Worm (Caenorhabditis elegans) whole organism, L4 larva: Measurements from ENCODE around the gene gbb-2.

ENCODE experiments used
- D1046.2 ChIP-seq: fragments of 200-800 bp; sonication (Bioruptor generic); IDR thresholded peaks from 2 replicates; pipeline ENCODE4 v1.3.6; 2022; ENCODE audit warnings: missing genetic modification characterization, missing compliant biosample characterization
- F26F4.8 ChIP-seq: fragments of 200-800 bp; sonication (Bioruptor generic); conservative IDR thresholded peaks from 2 replicates; pipeline ENCODE4 v1.3.6; 2022; ENCODE audit warnings: missing genetic modification characterization, missing compliant biosample characterization
- F37D6.2 ChIP-seq: sonication (generic microtip); optimal IDR thresholded peaks from 2 replicates; lab custom pipeline; 2016; ENCODE audit warnings: mild to moderate bottlenecking, missing genetic modification characterization, missing compliant biosample characterization
- F49E8.2 ChIP-seq: sonication (generic microtip); optimal IDR thresholded peaks from 2 replicates; lab custom pipeline; 2016; ENCODE audit warnings: missing compliant biosample characterization, mild to moderate bottlenecking, missing genetic modification characterization, borderline replicate concordance
- T26A8.4 ChIP-seq: fragments of 200-800 bp; sonication (Bioruptor generic); IDR thresholded peaks from 2 replicates; pipeline ENCODE4 v1.3.6; 2022; ENCODE audit warnings: missing genetic modification characterization, missing compliant biosample characterization
- Y105C5A.15 ChIP-seq: fragments of 200-800 bp; sonication (Bioruptor generic); IDR thresholded peaks from 2 replicates; pipeline ENCODE4 v1.3.6; 2022; ENCODE audit warnings: missing genetic modification characterization, missing compliant biosample characterization
- Y48G9A.11 ChIP-seq: fragments of 200-800 bp; sonication (Bioruptor generic); IDR thresholded peaks from 2 replicates; pipeline ENCODE4 v1.3.6; 2022; ENCODE audit warnings: missing genetic modification reagents, missing genetic modification characterization, missing compliant biosample characterization
- ZK546.5 ChIP-seq, 2 experiments: sonication (generic microtip); optimal IDR thresholded peaks; 2 replicates each; lab custom pipeline; 2017; ENCODE audit warnings: missing biosample characterization in 2 of 2, missing genetic modification characterization in 2 of 2
- aly-2 ChIP-seq: sonication (generic microtip); optimal IDR thresholded peaks from 2 replicates; lab custom pipeline; 2018; ENCODE audit warnings: missing biosample characterization, missing genetic modification characterization
- ama-1 ChIP-seq: fragments of 150-350 bp; optimal IDR thresholded peaks from 2 replicates; lab custom pipeline; 2014; ENCODE audit warnings: inconsistent platforms, mixed read lengths
- arid-1 ChIP-seq: fragments of 200-800 bp; sonication (Bioruptor generic); conservative IDR thresholded peaks from 2 replicates; pipeline ENCODE4 v1.3.6; 2022; ENCODE audit warnings: missing genetic modification reagents, missing genetic modification characterization, missing compliant biosample characterization
- attf-4 ChIP-seq: sonication (generic microtip); optimal IDR thresholded peaks from 3 replicates; lab custom pipeline; 2017; ENCODE audit warnings: missing biosample characterization, missing genetic modification characterization
- ceh-82 ChIP-seq: sonication (generic microtip); optimal IDR thresholded peaks from 2 replicates; lab custom pipeline; 2017; ENCODE audit warnings: missing biosample characterization, missing genetic modification characterization
- daf-19 ChIP-seq: fragments of 200-800 bp; sonication (Bioruptor generic); conservative IDR thresholded peaks from 2 replicates; pipeline ENCODE4 v1.3.6; 2022; ENCODE audit warnings: missing genetic modification characterization, missing compliant biosample characterization
- daf-8 ChIP-seq: fragments of 200-800 bp; sonication (Bioruptor generic); IDR thresholded peaks from 2 replicates; pipeline ENCODE4 v1.3.6; 2022; ENCODE audit warnings: missing genetic modification characterization, missing compliant biosample characterization
- duxl-1 ChIP-seq: sonication (generic microtip); optimal IDR thresholded peaks from 2 replicates; lab custom pipeline; 2016; ENCODE audit warnings: mild to moderate bottlenecking, missing genetic modification characterization, moderate library complexity, missing compliant biosample characterization; ENCODE audit not compliant: poor library complexity
- egl-43 ChIP-seq: fragments of 200-800 bp; sonication (Bioruptor generic); IDR thresholded peaks from 2 replicates; pipeline ENCODE4 v1.3.6; 2022; ENCODE audit warnings: missing genetic modification reagents, missing genetic modification characterization, missing compliant biosample characterization
- fkh-10 ChIP-seq: fragments of 150-350 bp; optimal IDR thresholded peaks from 2 replicates; lab custom pipeline; 2014; ENCODE audit warnings: missing biosample characterization, missing genetic modification reagents, missing genetic modification characterization
- fos-1 ChIP-seq: fragments of 150-350 bp; optimal IDR thresholded peaks from 2 replicates; lab custom pipeline; 2014; ENCODE audit warnings: missing biosample characterization, missing genetic modification characterization
- hlh-11 ChIP-seq: fragments of 200-800 bp; sonication (Bioruptor generic); optimal IDR thresholded peaks from 2 replicates; lab custom pipeline; 2018; ENCODE audit warnings: mild to moderate bottlenecking, missing genetic modification characterization, missing compliant biosample characterization
- hmg-1.1 ChIP-seq: fragments of 200-800 bp; sonication (Bioruptor generic); IDR thresholded peaks from 2 replicates; pipeline ENCODE4 v1.3.6; 2022; ENCODE audit warnings: missing genetic modification reagents, missing genetic modification characterization, missing compliant biosample characterization
- jun-1 ChIP-seq: fragments of 150-350 bp; optimal IDR thresholded peaks from 2 replicates; lab custom pipeline; 2014; ENCODE audit warnings: missing biosample characterization, missing genetic modification reagents, missing genetic modification characterization
- lim-7 ChIP-seq: fragments of 200-800 bp; sonication (Bioruptor generic); IDR thresholded peaks from 2 replicates; pipeline ENCODE4 v1.3.6; 2022; ENCODE audit warnings: missing genetic modification characterization, missing compliant biosample characterization
- lin-13 ChIP-seq: fragments of 150-350 bp; optimal IDR thresholded peaks from 2 replicates; lab custom pipeline; 2014; ENCODE audit warnings: missing biosample characterization, missing genetic modification reagents, missing genetic modification characterization
- lin-15B ChIP-seq: fragments of 150-350 bp; sonication (generic microtip); optimal IDR thresholded peaks from 3 replicates; lab custom pipeline; 2014; ENCODE audit warnings: missing biosample characterization, missing genetic modification characterization
- lin-29 ChIP-seq: fragments of 200-800 bp; sonication (Bioruptor generic); IDR thresholded peaks from 2 replicates; pipeline ENCODE4 v1.3.6; 2022; ENCODE audit warnings: missing genetic modification reagents, missing genetic modification characterization, missing compliant biosample characterization
- lin-38 ChIP-seq: fragments of 200-800 bp; sonication (Bioruptor generic); IDR thresholded peaks from 2 replicates; pipeline ENCODE4 v1.3.6; 2022; ENCODE audit warnings: missing genetic modification reagents, missing genetic modification characterization, missing compliant biosample characterization
- lsy-2 ChIP-seq, 2 experiments: fragments of 150-350 bp in 1 of 2; sonication (generic microtip) in 1 of 2; optimal IDR thresholded peaks; 2 replicates each; lab custom pipeline; 2014 to 2017; ENCODE audit warnings: missing biosample characterization in 2 of 2, missing genetic modification characterization in 2 of 2
- madf-5 ChIP-seq, 2 experiments: fragments of 200-800 bp; sonication (Bioruptor generic); IDR thresholded peaks; 2 replicates each; pipeline ENCODE4 v1.3.6; 2022; ENCODE audit warnings: missing compliant biosample characterization in 2 of 2, missing genetic modification characterization in 2 of 2
- mxl-3 ChIP-seq: fragments of 200-800 bp; sonication (Bioruptor generic); optimal IDR thresholded peaks from 2 replicates; lab custom pipeline; 2018; ENCODE audit warnings: mild to moderate bottlenecking, missing genetic modification characterization, missing compliant biosample characterization
- nhr-102 ChIP-seq: sonication (generic microtip); optimal IDR thresholded peaks from 2 replicates; lab custom pipeline; 2016; ENCODE audit warnings: mild to moderate bottlenecking, missing genetic modification characterization, moderate library complexity, missing compliant biosample characterization
- nhr-111 ChIP-seq: fragments of 200-800 bp; sonication (Bioruptor generic); optimal IDR thresholded peaks from 2 replicates; lab custom pipeline; 2018; ENCODE audit warnings: mild to moderate bottlenecking, missing genetic modification characterization, missing compliant biosample characterization
- nhr-76 ChIP-seq: fragments of 150-350 bp; optimal IDR thresholded peaks from 2 replicates; lab custom pipeline; 2014; ENCODE audit warnings: missing biosample characterization, missing genetic modification characterization
- sdz-12 ChIP-seq: fragments of 200-800 bp; sonication (Bioruptor generic); optimal IDR thresholded peaks from 2 replicates; lab custom pipeline; 2018; ENCODE audit warnings: mild to moderate bottlenecking, missing genetic modification characterization, missing compliant biosample characterization
- set-16 ChIP-seq: fragments of 200-800 bp; sonication (Bioruptor generic); IDR thresholded peaks from 2 replicates; pipeline ENCODE4 v1.3.6; 2022; ENCODE audit warnings: missing genetic modification reagents, missing genetic modification characterization, missing compliant biosample characterization
- snpc-1.2 ChIP-seq: fragments of 200-800 bp; sonication (Bioruptor generic); IDR thresholded peaks from 2 replicates; pipeline ENCODE4 v1.3.6; 2022; ENCODE audit warnings: missing genetic modification reagents, missing genetic modification characterization, missing compliant biosample characterization
- zfp-3 ChIP-seq: fragments of 200-800 bp; sonication (Bioruptor generic); conservative IDR thresholded peaks from 2 replicates; pipeline ENCODE4 v1.3.6; 2022; ENCODE audit warnings: missing genetic modification reagents, missing genetic modification characterization, missing compliant biosample characterization
- zip-11 ChIP-seq: fragments of 200-800 bp; sonication (Bioruptor generic); IDR thresholded peaks from 2 replicates; pipeline ENCODE4 v1.3.6; 2022; ENCODE audit warnings: missing genetic modification characterization, missing compliant biosample characterization
- zip-2 ChIP-seq: fragments of 150-350 bp; optimal IDR thresholded peaks from 2 replicates; lab custom pipeline; 2014; ENCODE audit warnings: missing biosample characterization, missing genetic modification characterization

The gbb-2 gene

DNA sequence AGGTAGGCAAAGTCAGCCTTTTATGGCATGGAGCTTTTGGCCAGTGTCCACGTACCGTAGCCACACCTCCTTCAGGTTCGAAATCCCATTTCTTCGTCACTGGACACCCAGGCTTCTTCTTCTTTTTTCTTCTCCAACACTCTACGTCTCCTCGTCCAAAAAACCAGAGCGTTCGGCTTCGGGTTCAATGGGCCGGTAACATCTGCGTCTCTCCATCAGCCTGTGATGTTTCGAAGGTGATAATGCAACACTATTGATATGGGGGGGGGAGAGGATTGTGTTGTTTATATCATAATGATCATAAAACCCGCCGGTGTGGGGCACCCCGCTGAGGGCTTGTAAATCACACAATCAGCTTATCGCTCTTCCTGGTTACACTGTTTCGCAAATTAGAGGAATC is 18.4 kb upstream of the gbb-2 start, which contains the start of gene ZK180.6:
TSS of gene ZK180.6 (minus strand) at position 101 of the 400 bp plus-strand sequence.
- TF ChIP-seq D1046.2 (GFP tag; lab: Robert Waterston, UW) (no peak), hlh-11 (peak; percentile 29), set-16 (GFP tag; lab: Robert Waterston, UW) (peak; percentile 13; the same call in 1 of the 2 replicates), Y105C5A.15 (no peak), F26F4.8 (GFP tag; lab: Robert Waterston, UW) (no peak), mxl-3 (peak; percentile 20), hmg-1.1 (GFP tag; lab: Robert Waterston, UW) (0 out of 2 replicates have a peak, but pooled peaks have one; percentile 24)
- TF ChIP-seq, all 104 proteins: peak for 4

DNA sequence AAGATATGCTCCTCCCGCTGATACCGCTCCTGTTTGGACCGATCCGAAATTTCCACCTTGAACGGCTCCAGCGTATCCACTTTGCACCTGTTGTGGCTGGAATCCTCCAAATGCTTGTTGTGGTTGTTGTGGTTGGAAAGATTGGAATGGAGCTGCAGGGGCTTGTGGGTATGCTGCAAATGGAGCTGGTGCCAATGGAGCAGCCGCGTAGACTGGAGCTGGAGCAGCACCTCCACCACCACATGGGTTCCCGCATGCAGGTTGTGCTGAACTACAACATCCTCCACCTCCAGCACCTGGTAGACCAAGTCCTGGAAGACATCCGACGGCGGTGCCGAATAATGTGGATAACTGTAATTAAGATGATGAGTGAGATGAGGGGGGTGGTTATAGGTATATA is 16.9 kb upstream of the gbb-2 start:
- TF ChIP-seq ZK546.5 (tag; optimal IDR thresholded peaks at IDR 0.05; lab: Kevin White, UChicago) (no peak), Y105C5A.15 (no peak), ceh-82 (no peak), zfp-3 (GFP tag; lab: Robert Waterston, UW) (no peak), lin-29 (GFP tag; lab: Robert Waterston, UW) (no peak), madf-5 (GFP tag; IDR thresholded peaks at IDR 0.05; lab: Robert Waterston, UW) (no peak), lin-38 (no peak), attf-4 (tag; lab: Kevin White, UChicago) (no peak), lsy-2 (tag; optimal IDR thresholded peaks at IDR 0.05; lab: Kevin White, UChicago) (no peak), duxl-1 (tag; lab: Kevin White, UChicago) (no peak), lim-7 (no peak), F26F4.8 (GFP tag; lab: Robert Waterston, UW) (no peak), arid-1 (GFP tag; lab: Robert Waterston, UW) (no peak), set-16 (GFP tag; lab: Robert Waterston, UW) (peak; percentile 68), lin-15B (tag; lab: Kevin White, UChicago) (no peak), F49E8.2 (tag; lab: Kevin White, UChicago) (no peak), snpc-1.2 (GFP tag; lab: Robert Waterston, UW) (no peak), nhr-76 (tag; lab: Kevin White, UChicago) (no peak), egl-43 (GFP tag; lab: Robert Waterston, UW) (0 out of 2 replicates have a peak, but pooled peaks have one; percentile 11), T26A8.4 (GFP tag; lab: Robert Waterston, UW) (peak; percentile 47; the same call in 1 of the 2 replicates), fos-1 (tag; lab: Kevin White, UChicago) (no peak), D1046.2 (GFP tag; lab: Robert Waterston, UW) (no peak), sdz-12 (no peak)

- no peak for TF ChIP-seq nhr-111 (GFP tag; lab: Kevin White, UChicago)
- TF ChIP-seq zip-11 (GFP tag; lab: Robert Waterston, UW): no peak
- TF ChIP-seq madf-5 (GFP tag; IDR thresholded peaks at IDR 0.05; lab: Robert Waterston, UW): no peak
- TF ChIP-seq T26A8.4 (GFP tag; lab: Robert Waterston, UW): peak; percentile 20; the same call in 1 of the 2 replicates
- no peak for TF ChIP-seq F37D6.2
- no peak for TF ChIP-seq daf-19
- TF ChIP-seq aly-2 (tag; lab: Kevin White, UChicago): no peak
- TF ChIP-seq duxl-1 (tag; lab: Kevin White, UChicago): no peak
- TF ChIP-seq fkh-10: no peak
- no peak for TF ChIP-seq zip-2
- 0 out of 2 replicates have a peak, but pooled peaks have one; percentile 14 for TF ChIP-seq arid-1 (GFP tag; lab: Robert Waterston, UW)
- TF ChIP-seq Y48G9A.11 (GFP tag; lab: Robert Waterston, UW): no peak
- no peak for TF ChIP-seq lin-13 (GFP tag; lab: Kevin White, UChicago)
- 0 out of 2 replicates have a peak, but pooled peaks have one; percentile 22 for TF ChIP-seq lin-29 (GFP tag; lab: Robert Waterston, UW)
- TF ChIP-seq daf-8 (GFP tag; lab: Robert Waterston, UW): no peak
- peak; percentile 63 for TF ChIP-seq ama-1 (lab: Kevin White, UChicago)
- peak; percentile 18 for TF ChIP-seq nhr-102 (tag; lab: Kevin White, UChicago)
- no peak for TF ChIP-seq jun-1 (tag; lab: Kevin White, UChicago)
- TF ChIP-seq lin-15B (tag; lab: Kevin White, UChicago): no peak
Observed at ce11 chrIV:4519714-4520113, 13.2 kb upstream of the gbb-2 start.
